Worm (Caenorhabditis elegans) whole organism, young adult: Measurements from ENCODE around the gene K11H3.5.

Source experiments
- B0035.1 ChIP-seq: sonication (generic microtip); optimal IDR thresholded peaks from 2 replicates; lab custom pipeline; 2016; ENCODE audit warnings: missing genetic modification characterization, mild to moderate bottlenecking, missing compliant biosample characterization, missing genotype, missing genetic modification reagents
- C06A6.2 ChIP-seq: fragments of 200-800 bp; sonication (Bioruptor generic); conservative IDR thresholded peaks from 2 replicates; pipeline ENCODE4 v1.3.6; 2022; ENCODE audit warnings: missing genetic modification characterization, missing compliant biosample characterization
- C17E4.6 ChIP-seq: fragments of 200-800 bp; sonication (Bioruptor generic); IDR thresholded peaks from 2 replicates; pipeline ENCODE4 v1.3.6; 2022; ENCODE audit warnings: missing genetic modification reagents, missing genetic modification characterization, missing compliant biosample characterization
- F23B12.7 ChIP-seq: sonication (generic microtip); optimal IDR thresholded peaks from 2 replicates; lab custom pipeline; 2017; ENCODE audit warnings: missing genetic modification characterization, mild to moderate bottlenecking, missing compliant biosample characterization, antibody characterized with exemption, moderate library complexity; ENCODE audit not compliant: insufficient read depth
- F39B2.1 ChIP-seq: fragments of 200-800 bp; sonication (Bioruptor generic); IDR thresholded peaks from 2 replicates; pipeline ENCODE4 v1.3.6; 2022; ENCODE audit warnings: missing genetic modification reagents, missing genetic modification characterization, missing compliant biosample characterization
- F49E8.2 ChIP-seq: sonication (generic microtip); optimal IDR thresholded peaks from 3 replicates; lab custom pipeline; 2017; ENCODE audit warnings: missing genetic modification characterization, mild to moderate bottlenecking, missing compliant biosample characterization, antibody characterized with exemption, moderate library complexity; ENCODE audit not compliant: insufficient read depth
- F52B5.7 ChIP-seq: sonication (generic microtip); optimal IDR thresholded peaks from 2 replicates; lab custom pipeline; 2016; ENCODE audit warnings: mild to moderate bottlenecking, missing genetic modification characterization, missing compliant biosample characterization
- F55B11.4 ChIP-seq: sonication (generic microtip); optimal IDR thresholded peaks from 2 replicates; lab custom pipeline; 2016; ENCODE audit warnings: missing compliant biosample characterization, missing genetic modification characterization, borderline replicate concordance; ENCODE audit not compliant: insufficient read depth
- F57A8.1 ChIP-seq: fragments of 200-800 bp; sonication (Bioruptor generic); optimal IDR thresholded peaks from 2 replicates; lab custom pipeline; 2018; ENCODE audit warnings: mild to moderate bottlenecking, missing genetic modification characterization, moderate library complexity, missing compliant biosample characterization
- F57C9.4 ChIP-seq: sonication (generic microtip); optimal IDR thresholded peaks from 2 replicates; lab custom pipeline; 2017; ENCODE audit warnings: mild to moderate bottlenecking, missing genetic modification characterization, missing compliant biosample characterization
- Y53F4B.3 ChIP-seq: fragments of 200-800 bp; sonication (Bioruptor generic); IDR thresholded peaks from 2 replicates; pipeline ENCODE4 v1.3.6; 2022; ENCODE audit warnings: missing genetic modification reagents, missing genetic modification characterization, missing compliant biosample characterization
- Y95B8A.8 ChIP-seq: fragments of 200-800 bp; sonication (Bioruptor generic); IDR thresholded peaks from 2 replicates; pipeline ENCODE4 v1.3.6; 2022; ENCODE audit warnings: missing genetic modification reagents, missing genetic modification characterization, missing compliant biosample characterization
- ZK185.1 ChIP-seq: sonication (generic microtip); optimal IDR thresholded peaks from 2 replicates; lab custom pipeline; 2016; ENCODE audit warnings: mild to moderate bottlenecking, missing genetic modification characterization, missing compliant biosample characterization; ENCODE audit not compliant: poor library complexity, severe bottlenecking
- ama-1 ChIP-seq, 3 experiments: fragments of 150-350 bp in 1 of 3; sonication (generic microtip) in 2 of 3; optimal IDR thresholded peaks; 2 replicates each; lab custom pipeline; 2014 to 2018; ENCODE audit warnings: missing biosample characterization in 2 of 3, missing genetic modification characterization in 2 of 3, missing genetic modification reagents in 2 of 3
- athp-1 ChIP-seq: sonication (generic microtip); optimal IDR thresholded peaks from 2 replicates; lab custom pipeline; 2017; ENCODE audit warnings: mild to moderate bottlenecking, missing genetic modification characterization, missing compliant biosample characterization
- attf-5 ChIP-seq: fragments of 200-800 bp; sonication (Bioruptor generic); optimal IDR thresholded peaks from 2 replicates; lab custom pipeline; 2018; ENCODE audit warnings: mild to moderate bottlenecking, missing genetic modification characterization, missing compliant biosample characterization
- bed-1 ChIP-seq: fragments of 200-800 bp; sonication (Bioruptor generic); IDR thresholded peaks from 2 replicates; pipeline ENCODE4 v1.3.6; 2022; ENCODE audit warnings: missing genetic modification reagents, missing genetic modification characterization, missing compliant biosample characterization
- cebp-1 ChIP-seq, 2 experiments: fragments of 200-800 bp in 1 of 2; sonication (Bioruptor generic) in 1 of 2; sonication (generic microtip) in 1 of 2; IDR thresholded peaks in 1 of 2; optimal IDR thresholded peaks in 1 of 2; 2 replicates each; pipeline versions ENCODE4 v1.3.6 to Lab custom; 2017 to 2022; ENCODE audit warnings: missing compliant biosample characterization in 2 of 2, missing genetic modification characterization in 2 of 2, mild to moderate bottlenecking in 1 of 2, missing genetic modification reagents in 1 of 2, moderate library complexity in 1 of 2
- ceh-100 ChIP-seq: fragments of 200-800 bp; sonication (Bioruptor generic); IDR thresholded peaks from 2 replicates; pipeline ENCODE4 v1.3.6; 2022; ENCODE audit warnings: missing genetic modification reagents, missing genetic modification characterization, missing compliant biosample characterization
- ceh-27 ChIP-seq: fragments of 200-800 bp; sonication (Bioruptor generic); optimal IDR thresholded peaks from 2 replicates; lab custom pipeline; 2018; ENCODE audit warnings: mild to moderate bottlenecking, missing genetic modification characterization, moderate library complexity, missing compliant biosample characterization
- ceh-58 ChIP-seq: fragments of 200-800 bp; sonication (Bioruptor generic); IDR thresholded peaks from 2 replicates; pipeline ENCODE4 v1.3.6; 2022; ENCODE audit warnings: missing genetic modification characterization, missing compliant biosample characterization
- ceh-79 ChIP-seq: sonication (generic microtip); optimal IDR thresholded peaks from 2 replicates; lab custom pipeline; 2017; ENCODE audit warnings: mild to moderate bottlenecking, missing genetic modification characterization, missing compliant biosample characterization
- ceh-91 ChIP-seq: fragments of 200-800 bp; sonication (Bioruptor generic); IDR thresholded peaks from 2 replicates; pipeline ENCODE4 v1.3.6; 2022; ENCODE audit warnings: missing genetic modification reagents, missing genetic modification characterization, missing compliant biosample characterization
- dpff-1 ChIP-seq: sonication (generic microtip); optimal IDR thresholded peaks from 2 replicates; lab custom pipeline; 2017; ENCODE audit warnings: mild to moderate bottlenecking, missing genetic modification characterization, missing compliant biosample characterization
- hmg-20 ChIP-seq: fragments of 200-800 bp; sonication (Bioruptor generic); IDR thresholded peaks from 2 replicates; pipeline ENCODE4 v1.3.6; 2022; ENCODE audit warnings: missing genetic modification reagents, missing genetic modification characterization, missing compliant biosample characterization
- hsf-1 ChIP-seq: fragments of 200-800 bp; sonication (Bioruptor generic); IDR thresholded peaks from 2 replicates; pipeline ENCODE4 v1.3.6; 2022; ENCODE audit warnings: missing genetic modification reagents, missing genetic modification characterization, missing compliant biosample characterization
- lin-26 ChIP-seq: fragments of 200-800 bp; sonication (Bioruptor generic); IDR thresholded peaks from 2 replicates; pipeline ENCODE4 v1.3.6; 2022; ENCODE audit warnings: missing genetic modification reagents, missing genetic modification characterization, missing compliant biosample characterization
- lin-40 ChIP-seq: sonication (generic microtip); optimal IDR thresholded peaks from 2 replicates; lab custom pipeline; 2016; ENCODE audit warnings: missing genetic modification characterization, mild to moderate bottlenecking, missing compliant biosample characterization, missing genotype, missing genetic modification reagents
- lin-54 ChIP-seq: fragments of 200-800 bp; sonication (Bioruptor generic); optimal IDR thresholded peaks from 2 replicates; lab custom pipeline; 2018; ENCODE audit warnings: mild to moderate bottlenecking, missing genetic modification characterization, missing compliant biosample characterization
- lsy-27 ChIP-seq: sonication (generic microtip); optimal IDR thresholded peaks from 2 replicates; lab custom pipeline; 2017; ENCODE audit warnings: missing genetic modification characterization, mild to moderate bottlenecking, missing compliant biosample characterization, antibody characterized with exemption, missing genotype, borderline replicate concordance; ENCODE audit not compliant: insufficient read depth
- madf-6 ChIP-seq: fragments of 200-800 bp; sonication (Bioruptor generic); IDR thresholded peaks from 2 replicates; pipeline ENCODE4 v1.3.6; 2022; ENCODE audit warnings: missing genetic modification reagents, missing genetic modification characterization, missing compliant biosample characterization
- mel-28 ChIP-seq: sonication (generic microtip); optimal IDR thresholded peaks from 2 replicates; lab custom pipeline; 2016; ENCODE audit warnings: borderline replicate concordance, mild to moderate bottlenecking, missing genetic modification characterization, missing compliant biosample characterization
- nfya-2 ChIP-seq: fragments of 200-800 bp; sonication (Bioruptor generic); IDR thresholded peaks from 2 replicates; pipeline ENCODE4 v1.3.6; 2022; ENCODE audit warnings: missing genetic modification reagents, missing genetic modification characterization, missing compliant biosample characterization
- rcor-1 ChIP-seq: fragments of 200-800 bp; sonication (Bioruptor generic); IDR thresholded peaks from 2 replicates; pipeline ENCODE4 v1.3.6; 2022; ENCODE audit warnings: missing genetic modification reagents, missing genetic modification characterization, missing compliant biosample characterization
- rpc-1 ChIP-seq, 2 experiments: fragments of 150-350 bp in 1 of 2; sonication (generic microtip) in 1 of 2; optimal IDR thresholded peaks; 2 replicates each; lab custom pipeline; 2014 to 2018; ENCODE audit warnings: missing biosample characterization in 1 of 2, missing genetic modification characterization in 1 of 2, missing genetic modification reagents in 1 of 2, missing genotype in 1 of 2
- sdz-38 ChIP-seq: sonication (generic microtip); optimal IDR thresholded peaks from 2 replicates; lab custom pipeline; 2016; ENCODE audit warnings: missing genotype, missing genetic modification characterization, missing compliant biosample characterization
- sea-2 ChIP-seq: fragments of 200-800 bp; sonication (Bioruptor generic); IDR thresholded peaks from 2 replicates; pipeline ENCODE4 v1.3.6; 2022; ENCODE audit warnings: missing genetic modification characterization, missing compliant biosample characterization
- snpc-3.4 ChIP-seq: sonication (generic microtip); optimal IDR thresholded peaks from 2 replicates; lab custom pipeline; 2017; ENCODE audit warnings: missing genetic modification characterization, mild to moderate bottlenecking, missing compliant biosample characterization, antibody characterized with exemption, moderate library complexity, missing genotype, missing genetic modification reagents
- sptf-2 ChIP-seq: fragments of 200-800 bp; sonication (Bioruptor generic); optimal IDR thresholded peaks from 2 replicates; lab custom pipeline; 2018; ENCODE audit warnings: mild to moderate bottlenecking, missing genetic modification characterization, missing compliant biosample characterization
- tbx-9 ChIP-seq: sonication (generic microtip); optimal IDR thresholded peaks from 2 replicates; lab custom pipeline; 2016; ENCODE audit warnings: borderline replicate concordance, missing genetic modification characterization, inconsistent platforms, missing compliant biosample characterization
- unc-130 ChIP-seq: sonication (generic microtip); optimal IDR thresholded peaks from 2 replicates; lab custom pipeline; 2016; ENCODE audit warnings: missing genetic modification reagents, missing genetic modification characterization, missing compliant biosample characterization
- ztf-25 ChIP-seq: fragments of 200-800 bp; sonication (Bioruptor generic); IDR thresholded peaks from 2 replicates; pipeline ENCODE4 v1.3.6; 2022; ENCODE audit warnings: missing genetic modification reagents, missing genetic modification characterization, missing compliant biosample characterization
- ztf-6 ChIP-seq: fragments of 200-800 bp; sonication (Bioruptor generic); IDR thresholded peaks from 2 replicates; pipeline ENCODE4 v1.3.6; 2022; ENCODE audit warnings: missing genetic modification reagents, missing genetic modification characterization, missing compliant biosample characterization

The K11H3.5 gene

DNA sequence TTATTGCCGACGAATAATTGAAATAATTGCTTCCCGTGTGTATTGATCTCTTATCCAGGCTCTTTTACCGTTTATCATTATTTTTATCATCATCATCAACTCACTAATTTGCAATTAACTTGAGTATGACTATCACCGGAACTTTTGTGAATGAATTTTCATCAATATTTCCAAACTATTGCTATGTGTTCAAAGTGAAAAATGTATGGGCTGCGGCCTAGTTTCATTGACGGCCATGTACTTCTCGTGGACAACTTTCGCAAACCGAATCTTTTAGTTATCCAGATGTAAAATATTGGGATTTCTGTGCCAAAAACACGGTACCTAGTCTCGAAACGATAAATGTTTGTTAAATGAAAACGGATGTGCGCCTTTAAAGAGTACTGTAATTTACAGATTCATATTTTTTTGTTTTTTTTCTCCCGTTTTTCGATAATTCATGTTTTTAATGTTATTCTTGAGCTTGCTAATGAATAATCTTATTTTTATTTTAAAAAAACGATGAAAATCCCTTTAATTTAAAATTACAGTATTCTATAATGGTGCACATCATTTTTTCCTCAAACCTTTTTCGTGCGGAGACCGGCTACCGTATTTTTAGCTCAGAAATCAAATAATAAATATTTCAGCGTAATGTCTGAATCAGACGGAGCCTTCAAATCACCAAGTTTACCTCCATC lies 45.0 kb upstream of the K11H3.5 start, which contains the start of gene ZK632.2 (continued):
- TF ChIP-seq madf-6 (GFP tag; lab: Robert Waterston, UW) (peak; percentile 44; the same call in 1 of the 2 replicates), mel-28 (tag; lab: Kevin White, UChicago) (no peak), F49E8.2 (peak; percentile 3), ceh-91 (GFP tag; lab: Robert Waterston, UW) (no peak), F57A8.1 (no peak), snpc-3.4 (tag; lab: Kevin White, UChicago) (peak; percentile 24), ZK185.1 (tag; lab: Kevin White, UChicago) (no peak), C17E4.6 (no peak)

DNA sequence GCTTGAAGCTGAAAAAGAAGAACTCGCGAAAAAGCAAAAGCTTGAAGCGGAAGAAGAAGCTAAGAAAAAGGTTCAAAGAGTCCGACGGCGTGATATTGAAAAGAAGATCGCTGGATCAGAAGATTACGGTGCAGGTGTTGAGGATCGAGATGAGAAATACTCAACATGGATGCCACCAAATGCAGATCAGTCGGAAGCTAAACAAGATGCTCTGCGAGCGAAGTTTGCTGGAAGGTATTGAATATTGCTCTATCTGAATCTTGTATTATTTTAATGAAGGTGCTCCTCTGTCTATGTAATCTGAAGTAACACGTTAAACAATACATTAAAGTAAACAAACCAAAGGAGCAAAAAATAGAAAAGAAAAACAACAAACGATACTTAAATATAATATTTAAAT lies 41.5 kb upstream of the K11H3.5 start:
- TF ChIP-seq dpff-1 (tag; lab: Kevin White, UChicago) (no peak), unc-130 (GFP tag; lab: Kevin White, UChicago) (no peak), hmg-20 (GFP tag; lab: Robert Waterston, UW) (no peak), ama-1 (optimal IDR thresholded peaks at IDR 0.05; lab: Kevin White, UChicago) (no peak), ama-1 (GFP tag; optimal IDR thresholded peaks at IDR 0.05; lab: Kevin White, UChicago) (no peak), C06A6.2 (GFP tag; lab: Robert Waterston, UW) (no peak), cebp-1 (GFP tag; IDR thresholded peaks at IDR 0.05; lab: Robert Waterston, UW) (no peak), cebp-1 (tag; optimal IDR thresholded peaks at IDR 0.05; lab: Kevin White, UChicago) (no peak), rcor-1 (GFP tag; lab: Robert Waterston, UW) (no peak), F39B2.1 (GFP tag; lab: Robert Waterston, UW) (no peak), attf-5 (GFP tag; lab: Kevin White, UChicago) (no peak), lin-26 (GFP tag; lab: Robert Waterston, UW) (peak; percentile 51), F52B5.7 (no peak), Y53F4B.3 (GFP tag; lab: Robert Waterston, UW) (no peak), rpc-1 (optimal IDR thresholded peaks at IDR 0.05; lab: Kevin White, UChicago) (no peak), rpc-1 (tag; optimal IDR thresholded peaks at IDR 0.05; lab: Kevin White, UChicago) (no peak), nfya-2 (GFP tag; lab: Robert Waterston, UW) (no peak), tbx-9 (tag; lab: Kevin White, UChicago) (no peak), sea-2 (no peak), F57C9.4 (tag; lab: Kevin White, UChicago) (no peak), ceh-27 (GFP tag; lab: Kevin White, UChicago) (no peak), Y95B8A.8 (GFP tag; lab: Robert Waterston, UW) (0 out of 2 replicates have a peak, but pooled peaks have one; percentile 67), B0035.1 (no peak), lin-40 (tag; lab: Kevin White, UChicago) (no peak), F23B12.7 (tag; lab: Kevin White, UChicago) (no peak), mel-28 (tag; lab: Kevin White, UChicago) (no peak), lin-54 (GFP tag; lab: Kevin White, UChicago) (no peak), athp-1 (peak; percentile 4), ztf-25 (GFP tag; lab: Robert Waterston, UW) (no peak), sdz-38 (tag; lab: Kevin White, UChicago) (no peak), lsy-27 (tag; lab: Kevin White, UChicago) (no peak), ztf-6 (no peak), sptf-2 (GFP tag; lab: Kevin White, UChicago) (no peak), ceh-79 (tag; lab: Kevin White, UChicago) (no peak), F55B11.4 (tag; lab: Kevin White, UChicago) (no peak), ceh-58 (GFP tag; lab: Robert Waterston, UW) (no peak), ceh-100 (GFP tag; lab: Robert Waterston, UW) (no peak), hsf-1 (GFP tag; lab: Robert Waterston, UW) (peak; percentile 53; the same call in 1 of the 2 replicates), bed-1 (GFP tag; lab: Robert Waterston, UW) (no peak), ZK185.1 (tag; lab: Kevin White, UChicago) (no peak), madf-6 (GFP tag; lab: Robert Waterston, UW) (no peak; the same call in 1 of the 2 replicates), F49E8.2 (peak; percentile 9)
